Fruit fly (Drosophila melanogaster): ENCODE measurements around the gene Trmt61.

Gene Trmt61

dm6 chr3R:26059195-26059594 lies at the start of gene Trmt61, which contains the start of gene RpL34a (continued):
- TF ChIP-seq HmgZ (tag; optimal IDR thresholded peaks at IDR 0.05) (peak; percentile 78), Gug (GFP tag; IDR thresholded peaks at IDR 0.05) (no peak), Nf-YB (GFP tag; optimal IDR thresholded peaks at IDR 0.05) (peak; percentile 81), CG14965 (GFP tag; optimal IDR thresholded peaks at IDR 0.05; ENCODE audit: borderline replicate concordance) (no peak), H15 (GFP tag; IDR thresholded peaks at IDR 0.05) (peak; percentile 54; the same call in 1 of the 3 replicates), CG11560 (tag; IDR thresholded peaks at IDR 0.05) (no peak), Kr (GFP tag; optimal IDR thresholded peaks at IDR 0.05) (peak; percentile 27), nom (GFP tag; optimal IDR thresholded peaks at IDR 0.05) (peak; percentile 79), CG2129 (GFP tag; IDR thresholded peaks at IDR 0.05; ENCODE audit: partially characterized antibody) (peak; percentile 81), CG11695 (GFP tag; IDR thresholded peaks at IDR 0.05) (peak; percentile 84), otp (GFP tag; IDR thresholded peaks at IDR 0.05) (peak; percentile 61; the same call in 2 of the 3 replicates), nmo (GFP tag; optimal IDR thresholded peaks at IDR 0.05) (peak; percentile 92), da (GFP tag; optimal IDR thresholded peaks at IDR 0.05) (peak; percentile 5), nau (GFP tag; optimal IDR thresholded peaks at IDR 0.05) (peak; percentile 95), sna (GFP tag; IDR thresholded peaks at IDR 0.05; ENCODE audit: partially characterized antibody) (peak; percentile 92), CG2202 (tag; optimal IDR thresholded peaks at IDR 0.05) (peak; percentile 86), Dref (GFP tag; IDR thresholded peaks at IDR 0.05) (peak; percentile 81), CG10654 (GFP tag; optimal IDR thresholded peaks at IDR 0.05) (peak; percentile 72), CG33557 (GFP tag; optimal IDR thresholded peaks at IDR 0.05) (peak; percentile 94), CG33213 (GFP tag; optimal IDR thresholded peaks at IDR 0.05) (peak; percentile 86), kni (GFP tag; optimal IDR thresholded peaks at IDR 0.05) (peak; percentile 90), ssp (GFP tag; IDR thresholded peaks at IDR 0.05) (peak; percentile 60), prd (optimal IDR thresholded peaks at IDR 0.05) (no peak), prd (GFP tag; IDR thresholded peaks at IDR 0.05) (peak; percentile 68), CG1792 (GFP tag; optimal IDR thresholded peaks at IDR 0.05) (peak; percentile 51), Adf1 (GFP tag; IDR thresholded peaks at IDR 0.05) (peak; percentile 44; the same call in 1 of the 2 replicates), CG14050 (GFP tag; IDR thresholded peaks at IDR 0.05) (peak; percentile 63; the same call in 2 of the 3 replicates), CG2875 (GFP tag; optimal IDR thresholded peaks at IDR 0.05) (peak; percentile 76), lilli (GFP tag; optimal IDR thresholded peaks at IDR 0.05) (peak; percentile 79), pan (optimal IDR thresholded peaks at IDR 0.05) (no peak), pan (GFP tag; optimal IDR thresholded peaks at IDR 0.05 in 1 of 2, IDR thresholded peaks at IDR 0.05 in 1 of 2) (peak in 1 of 2 experiments; percentile 83), CHES-1-like (GFP tag; optimal IDR thresholded peaks at IDR 0.05) (peak; percentile 75), CG2889 (GFP tag; IDR thresholded peaks at IDR 0.05) (no peak; the same call in 2 of the 3 replicates), CG3726 (GFP tag; IDR thresholded peaks at IDR 0.05) (peak; percentile 69; the same call in 1 of the 3 replicates), Fer1 (GFP tag; optimal IDR thresholded peaks at IDR 0.05) (peak; percentile 95), Camta (GFP tag; optimal IDR thresholded peaks at IDR 0.05) (peak; percentile 88), CG4730 (GFP tag; IDR thresholded peaks at IDR 0.05) (peak; percentile 30; the same call in 1 of the 2 replicates), CG4282 (GFP tag; optimal IDR thresholded peaks at IDR 0.05) (no peak), Xrp1 (GFP tag; IDR thresholded peaks at IDR 0.05) (peak; percentile 25; the same call in 1 of the 2 replicates), MESR4 (GFP tag; optimal IDR thresholded peaks at IDR 0.05) (no peak), D19A (tag; optimal IDR thresholded peaks at IDR 0.05) (peak; percentile 67), C15 (GFP tag; IDR thresholded peaks at IDR 0.05) (no peak), cg (GFP tag; optimal IDR thresholded peaks at IDR 0.05) (no peak), CG1529 (GFP tag; optimal IDR thresholded peaks at IDR 0.05) (peak; percentile 81), hth (optimal IDR thresholded peaks at IDR 0.05) (no peak), CG15514 (GFP tag; optimal IDR thresholded peaks at IDR 0.05) (peak; percentile 91), ham (GFP tag; IDR thresholded peaks at IDR 0.05) (peak; percentile 39; the same call in 1 of the 2 replicates), NC2α (GFP tag; optimal IDR thresholded peaks at IDR 0.05) (peak; percentile 59), amos (GFP tag; IDR thresholded peaks at IDR 0.05; ENCODE audit: partially characterized antibody) (peak; percentile 83), CG3281 (GFP tag; optimal IDR thresholded peaks at IDR 0.05) (peak; percentile 96), CG7786 (GFP tag; optimal IDR thresholded peaks at IDR 0.05) (peak; percentile 42)
